Fruit fly (Drosophila melanogaster) whole organism, embryonic: ENCODE results near the gene Cyp313a5.

Experiments
- Adf1 ChIP-seq: fragments of 200-800 bp; sonication (Bioruptor generic); IDR thresholded peaks from 2 replicates; pipeline ENCODE4 v1.3.6; 2022; ENCODE audit warnings: missing biosample characterization, missing genetic modification characterization
- BEAF-32 ChIP-seq: fragments of 200-800 bp; sonication (Bioruptor generic); optimal IDR thresholded peaks from 3 replicates; lab custom pipeline; 2017; ENCODE audit warnings: missing biosample characterization, missing genetic modification characterization, mild to moderate bottlenecking, moderate library complexity, missing genetic modification reagents
- Bgb ChIP-seq: fragments of 200-800 bp; sonication (Bioruptor generic); IDR thresholded peaks from 2 replicates; pipeline ENCODE4 v1.3.6; 2022; ENCODE audit warnings: missing biosample characterization, missing genetic modification characterization; ENCODE audit not compliant: partially characterized antibody
- CG10959 ChIP-seq: fragments of 200-800 bp; sonication (Bioruptor generic); IDR thresholded peaks from 2 replicates; pipeline ENCODE4 v1.3.6; 2022; ENCODE audit warnings: missing biosample characterization, missing genetic modification characterization
- CG14667 ChIP-seq: fragments of 200-800 bp; sonication (Bioruptor generic); IDR thresholded peaks from 2 replicates; pipeline ENCODE4 v1.3.6; 2022; ENCODE audit warnings: missing biosample characterization, missing genetic modification characterization
- CG16813 ChIP-seq: fragments of 200-800 bp; sonication (Bioruptor generic); IDR thresholded peaks from 3 replicates; pipeline ENCODE4 v1.3.6; 2022; ENCODE audit warnings: missing biosample characterization, missing genetic modification characterization; ENCODE audit not compliant: partially characterized antibody
- CG2116 ChIP-seq: fragments of 200-800 bp; sonication (Bioruptor generic); optimal IDR thresholded peaks from 3 replicates; lab custom pipeline; 2018; ENCODE audit warnings: missing biosample characterization, mild to moderate bottlenecking, missing genetic modification characterization
- CG2129 ChIP-seq: fragments of 200-800 bp; sonication (Bioruptor generic); IDR thresholded peaks from 2 replicates; pipeline ENCODE4 v1.3.6; 2022; ENCODE audit warnings: missing biosample characterization, missing genetic modification characterization; ENCODE audit not compliant: partially characterized antibody
- CG34224 ChIP-seq: fragments of 200-800 bp; sonication (Bioruptor generic); IDR thresholded peaks from 3 replicates; pipeline ENCODE4 v1.3.6; 2022; ENCODE audit warnings: missing biosample characterization, missing genetic modification characterization; ENCODE audit not compliant: partially characterized antibody
- CG3838 ChIP-seq: fragments of 200-800 bp; sonication (Bioruptor generic); optimal IDR thresholded peaks from 3 replicates; lab custom pipeline; 2016; ENCODE audit warnings: missing biosample characterization, missing genetic modification characterization
- CG3847 ChIP-seq: fragments of 200-800 bp; sonication (Bioruptor generic); IDR thresholded peaks from 2 replicates; pipeline ENCODE4 v1.3.6; 2022; ENCODE audit warnings: missing biosample characterization, missing genetic modification characterization
- CG4707 ChIP-seq: fragments of 200-800 bp; sonication (Bioruptor generic); optimal IDR thresholded peaks from 2 replicates; lab custom pipeline; 2018; ENCODE audit warnings: missing biosample characterization, mild to moderate bottlenecking, missing genetic modification characterization, moderate library complexity
- CG5953 ChIP-seq: fragments of 200-800 bp; sonication (Bioruptor generic); IDR thresholded peaks from 2 replicates; pipeline ENCODE4 v1.3.6; 2022; ENCODE audit warnings: missing biosample characterization, missing genetic modification characterization
- CG6791 ChIP-seq: fragments of 200-800 bp; sonication (Bioruptor generic); IDR thresholded peaks from 3 replicates; pipeline ENCODE4 v1.3.6; 2022; ENCODE audit warnings: missing biosample characterization, missing genetic modification characterization; ENCODE audit not compliant: partially characterized antibody
- CG7963 ChIP-seq: fragments of 200-800 bp; sonication (Bioruptor generic); IDR thresholded peaks from 3 replicates; pipeline ENCODE4 v1.3.6; 2022; ENCODE audit warnings: missing biosample characterization, missing genetic modification characterization; ENCODE audit not compliant: partially characterized antibody
- CrebB ChIP-seq: fragments of 200-800 bp; sonication (Bioruptor generic); optimal IDR thresholded peaks from 3 replicates; lab custom pipeline; 2018; ENCODE audit warnings: missing biosample characterization, mild to moderate bottlenecking, missing genetic modification characterization
- D19A ChIP-seq: fragments of 200-800 bp; optimal IDR thresholded peaks from 3 replicates; lab custom pipeline; 2019; ENCODE audit warnings: missing biosample characterization, mild to moderate bottlenecking, missing genetic modification characterization, moderate library complexity
- D19B ChIP-seq: fragments of 200-800 bp; sonication (Bioruptor generic); optimal IDR thresholded peaks from 2 replicates; lab custom pipeline; 2017; ENCODE audit warnings: missing biosample characterization, mild to moderate bottlenecking, missing genetic modification characterization
- Dek ChIP-seq: fragments of 200-800 bp; sonication (Bioruptor generic); optimal IDR thresholded peaks from 3 replicates; lab custom pipeline; 2019; ENCODE audit warnings: missing biosample characterization, mild to moderate bottlenecking, missing genetic modification characterization, moderate library complexity
- Dll ChIP-seq: fragments of 200-800 bp; sonication (Bioruptor generic); IDR thresholded peaks from 4 replicates; pipeline ENCODE4 v1.3.6; 2022; ENCODE audit warnings: missing biosample characterization, missing genetic modification characterization; ENCODE audit not compliant: partially characterized antibody
- Doc3 ChIP-seq: fragments of 200-800 bp; sonication (Bioruptor generic); IDR thresholded peaks from 3 replicates; pipeline ENCODE4 v1.3.6; 2022; ENCODE audit warnings: missing biosample characterization, missing genetic modification characterization; ENCODE audit not compliant: partially characterized antibody
- Dp ChIP-seq: fragments of 200-800 bp; sonication (Bioruptor generic); optimal IDR thresholded peaks from 2 replicates; lab custom pipeline; 2018; ENCODE audit warnings: missing biosample characterization, mild to moderate bottlenecking, missing genetic modification characterization, moderate library complexity
- Dref ChIP-seq: fragments of 200-800 bp; sonication (Bioruptor generic); IDR thresholded peaks from 2 replicates; pipeline ENCODE4 v1.3.6; 2022; ENCODE audit warnings: missing biosample characterization, missing genetic modification characterization
- MBD-R2 ChIP-seq: fragments of 200-800 bp; sonication (Bioruptor generic); IDR thresholded peaks from 2 replicates; pipeline ENCODE4 v1.3.6; 2022; ENCODE audit warnings: missing biosample characterization, missing genetic modification characterization
- MESR4 ChIP-seq: fragments of 200-800 bp; sonication (Bioruptor generic); optimal IDR thresholded peaks from 2 replicates; lab custom pipeline; 2018; ENCODE audit warnings: missing biosample characterization, mild to moderate bottlenecking, missing genetic modification characterization, moderate library complexity
- Myb ChIP-seq: fragments of 200-800 bp; sonication (Bioruptor generic); optimal IDR thresholded peaks from 2 replicates; lab custom pipeline; 2016; ENCODE audit warnings: missing biosample characterization, missing genetic modification characterization
- Opbp ChIP-seq: fragments of 200-800 bp; sonication (Bioruptor generic); IDR thresholded peaks from 3 replicates; pipeline ENCODE4 v1.3.6; 2022; ENCODE audit warnings: missing biosample characterization, missing genetic modification characterization; ENCODE audit not compliant: partially characterized antibody
- Scr ChIP-seq: fragments of 200-800 bp; sonication (Bioruptor generic); IDR thresholded peaks from 2 replicates; pipeline ENCODE4 v1.3.6; 2022; ENCODE audit warnings: missing biosample characterization, missing genetic modification characterization; ENCODE audit not compliant: partially characterized antibody
- YL-1 ChIP-seq: fragments of 200-800 bp; sonication (Bioruptor generic); optimal IDR thresholded peaks from 3 replicates; lab custom pipeline; 2017; ENCODE audit warnings: missing biosample characterization, mild to moderate bottlenecking, missing genetic modification characterization
- al ChIP-seq: fragments of 200-800 bp; sonication (Bioruptor generic); IDR thresholded peaks from 2 replicates; pipeline ENCODE4 v1.3.6; 2022; ENCODE audit warnings: missing biosample characterization, missing genetic modification characterization
- amos ChIP-seq: fragments of 200-800 bp; sonication (Bioruptor generic); IDR thresholded peaks from 2 replicates; pipeline ENCODE4 v1.3.6; 2022; ENCODE audit warnings: missing biosample characterization, missing genetic modification characterization; ENCODE audit not compliant: partially characterized antibody
- ato ChIP-seq: fragments of 200-800 bp; sonication (Bioruptor generic); IDR thresholded peaks from 2 replicates; pipeline ENCODE4 v1.3.6; 2022; ENCODE audit warnings: missing biosample characterization, missing genetic modification characterization; ENCODE audit not compliant: partially characterized antibody
- bbx ChIP-seq: fragments of 200-800 bp; sonication (Bioruptor generic); IDR thresholded peaks from 2 replicates; pipeline ENCODE4 v1.3.6; 2022; ENCODE audit warnings: missing biosample characterization, missing genetic modification characterization; ENCODE audit not compliant: partially characterized antibody
- chinmo ChIP-seq: fragments of 200-800 bp; sonication (Bioruptor generic); IDR thresholded peaks from 4 replicates; pipeline ENCODE4 v1.3.6; 2022; ENCODE audit warnings: missing biosample characterization, missing genetic modification characterization; ENCODE audit not compliant: partially characterized antibody
- crp ChIP-seq, 2 experiments: fragments of 200-800 bp; sonication (Bioruptor generic); optimal IDR thresholded peaks; 2 replicates in 1 of 2; 3 replicates in 1 of 2; lab custom pipeline; 2017; ENCODE audit warnings: missing biosample characterization in 2 of 2, missing genetic modification characterization in 2 of 2, mild to moderate bottlenecking in 1 of 2, moderate library complexity in 1 of 2
- gfzf ChIP-seq: fragments of 200-800 bp; sonication (Bioruptor generic); optimal IDR thresholded peaks from 2 replicates; lab custom pipeline; 2016; ENCODE audit warnings: missing biosample characterization, mild to moderate bottlenecking, missing genetic modification characterization, moderate library complexity
- hbn ChIP-seq: fragments of 200-800 bp; sonication (Bioruptor generic); IDR thresholded peaks from 2 replicates; pipeline ENCODE4 v1.3.6; 2022; ENCODE audit warnings: missing biosample characterization, missing genetic modification characterization; ENCODE audit not compliant: partially characterized antibody
- inv ChIP-seq: fragments of 200-800 bp; sonication (Bioruptor generic); IDR thresholded peaks from 2 replicates; pipeline ENCODE4 v1.3.6; 2022; ENCODE audit warnings: missing biosample characterization, missing genetic modification characterization; ENCODE audit not compliant: partially characterized antibody
- kni ChIP-seq: fragments of 200-800 bp; sonication (Bioruptor generic); optimal IDR thresholded peaks from 3 replicates; lab custom pipeline; 2017; ENCODE audit warnings: mild to moderate bottlenecking, missing biosample characterization, missing genetic modification reagents, missing genetic modification characterization
- pzg ChIP-seq: fragments of 200-800 bp; sonication (Bioruptor generic); optimal IDR thresholded peaks from 3 replicates; lab custom pipeline; 2018; ENCODE audit warnings: missing biosample characterization, mild to moderate bottlenecking, missing genetic modification characterization, moderate library complexity
- sens ChIP-seq: fragments of 200-800 bp; sonication (Bioruptor generic); peaks from one replicate; lab custom pipeline; 2016; ENCODE audit warnings: missing biosample characterization, missing genetic modification characterization
- sna ChIP-seq: fragments of 200-800 bp; sonication (Bioruptor generic); IDR thresholded peaks from 2 replicates; pipeline ENCODE4 v1.3.6; 2022; ENCODE audit warnings: missing biosample characterization, missing genetic modification characterization; ENCODE audit not compliant: partially characterized antibody
- tna ChIP-seq: fragments of 200-800 bp; sonication (Bioruptor generic); IDR thresholded peaks from 2 replicates; pipeline ENCODE4 v1.3.6; 2022; ENCODE audit warnings: missing biosample characterization, missing genetic modification characterization; ENCODE audit not compliant: partially characterized antibody
- trem ChIP-seq: fragments of 200-800 bp; optimal IDR thresholded peaks from 3 replicates; lab custom pipeline; 2019; ENCODE audit warnings: missing biosample characterization, mild to moderate bottlenecking, missing genetic modification characterization, moderate library complexity
- unc-4 ChIP-seq: fragments of 200-800 bp; sonication (Bioruptor generic); IDR thresholded peaks from 2 replicates; pipeline ENCODE4 v1.3.6; 2022; ENCODE audit warnings: missing biosample characterization, missing genetic modification characterization; ENCODE audit not compliant: partially characterized antibody
- vnd ChIP-seq: fragments of 200-800 bp; sonication (Bioruptor generic); IDR thresholded peaks from 3 replicates; pipeline ENCODE4 v1.3.6; 2022; ENCODE audit warnings: missing biosample characterization, missing genetic modification characterization; ENCODE audit not compliant: partially characterized antibody
- zen2 ChIP-seq: fragments of 200-800 bp; sonication (Bioruptor generic); IDR thresholded peaks from 3 replicates; pipeline ENCODE4 v1.3.6; 2022; ENCODE audit warnings: missing biosample characterization, missing genetic modification characterization; ENCODE audit not compliant: partially characterized antibody

Gene Cyp313a5

DNA sequence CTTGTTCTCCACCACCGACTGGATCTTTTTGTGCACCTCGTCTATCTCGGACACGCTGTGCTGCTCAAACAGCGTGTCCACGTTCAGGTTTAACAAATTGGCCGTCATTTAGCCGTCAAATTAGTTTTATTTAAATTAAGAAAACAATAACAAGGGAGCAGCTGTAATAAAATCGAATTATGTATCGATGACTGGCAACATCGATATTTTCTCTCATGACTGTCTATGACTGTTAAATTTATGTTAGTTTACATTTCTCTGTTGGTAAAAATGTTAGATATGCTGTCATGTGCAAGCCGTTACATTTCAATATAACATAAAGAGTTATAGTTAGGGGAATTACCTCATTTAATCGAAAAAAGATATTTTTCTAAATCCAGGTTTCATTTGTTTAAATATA, 15.0 kb downstream of the Cyp313a5 start, which contains the start of gene Cog1:
TSS of gene Cog1 (minus strand) at position 190 of the 400 bp plus-strand sequence.
- TF ChIP-seq gfzf (GFP tag; lab: Kevin White, UChicago) (no peak), Bgb (peak; percentile 70), bbx (peak; percentile 73), Dref (peak; percentile 74), Dek (tag; lab: Kevin White, UChicago) (no peak), sna (peak; percentile 88), al (GFP tag; lab: Robert Waterston, UW) (no peak), CG4707 (GFP tag; lab: Kevin White, UChicago) (no peak), Adf1 (GFP tag; lab: Robert Waterston, UW) (no peak), chinmo (0 out of 4 replicates have a peak, but pooled peaks have one; percentile 37), CG34224 (GFP tag; lab: Robert Waterston, UW) (peak; percentile 79), unc-4 (GFP tag; lab: Robert Waterston, UW) (peak; percentile 80), crp (GFP tag; optimal IDR thresholded peaks at IDR 0.05; lab: Kevin White, UChicago) (peak in 1 of 2 experiments; percentile 77), vnd (GFP tag; lab: Robert Waterston, UW) (peak; percentile 53), tna (GFP tag; lab: Robert Waterston, UW) (peak; percentile 59), hbn (GFP tag; lab: Robert Waterston, UW) (peak; percentile 76), inv (GFP tag; lab: Robert Waterston, UW) (peak; percentile 39), Scr (peak; percentile 78), CG2116 (peak; percentile 83), CG7963 (GFP tag; lab: Robert Waterston, UW) (peak; percentile 39; the same call in 2 of the 3 replicates), CrebB (no peak), amos (GFP tag; lab: Robert Waterston, UW) (peak; percentile 72), pzg (GFP tag; lab: Kevin White, UChicago) (peak; percentile 42), CG3838 (GFP tag; lab: Kevin White, UChicago) (no peak), CG16813 (peak; percentile 64; the same call in 2 of the 3 replicates), BEAF-32 (GFP tag; lab: Kevin White, UChicago) (peak; percentile 72), Dp (peak; percentile 5), MESR4 (peak; percentile 67), D19B (GFP tag; lab: Kevin White, UChicago) (no peak), CG10959 (GFP tag; lab: Robert Waterston, UW) (no peak), zen2 (GFP tag; lab: Robert Waterston, UW) (peak; percentile 75), trem (tag; lab: Kevin White, UChicago) (peak; percentile 2), Doc3 (GFP tag; lab: Robert Waterston, UW) (peak; percentile 75), Dll (GFP tag; lab: Robert Waterston, UW) (peak; percentile 84), CG2129 (GFP tag; lab: Robert Waterston, UW) (peak; percentile 59), CG14667 (no peak), Opbp (peak; percentile 73; the same call in 2 of the 3 replicates), YL-1 (GFP tag; lab: Kevin White, UChicago) (peak; percentile 39), CG5953 (GFP tag; lab: Robert Waterston, UW) (no peak), Myb (GFP tag; lab: Kevin White, UChicago) (peak; percentile 72), ato (peak; percentile 55; the same call in 1 of the 2 replicates), CG6791 (GFP tag; lab: Robert Waterston, UW) (peak; percentile 71), D19A (tag; lab: Kevin White, UChicago) (no peak), MBD-R2 (GFP tag; lab: Robert Waterston, UW) (peak; percentile 65; the same call in 1 of the 2 replicates), CG3847 (GFP tag; lab: Robert Waterston, UW) (no peak), sens (GFP tag; lab: Kevin White, UChicago) (peak; percentile 13), kni (GFP tag; lab: Kevin White, UChicago) (no peak)
